Worm (Caenorhabditis elegans): ENCODE measurements around the gene F55E10.4.

The F55E10.4 gene

ce11 chrX:8350984-8351383 lies 23.3 kb upstream of the F55E10.4 start, which contains the start of gene npr-28:
Gene npr-28, minus strand, starts transcription at chrX:8351084.
- TF ChIP-seq let-607 (tag; optimal IDR thresholded peaks at IDR 0.05) (no peak), ZK185.1 (tag; optimal IDR thresholded peaks at IDR 0.05; ENCODE audit: poor library complexity, severe bottlenecking) (no peak), let-526 (GFP tag; IDR thresholded peaks at IDR 0.05) (0 out of 2 replicates have a peak, but pooled peaks have one; percentile 25), mel-28 (tag; optimal IDR thresholded peaks at IDR 0.05; ENCODE audit: borderline replicate concordance) (no peak)

DNA sequence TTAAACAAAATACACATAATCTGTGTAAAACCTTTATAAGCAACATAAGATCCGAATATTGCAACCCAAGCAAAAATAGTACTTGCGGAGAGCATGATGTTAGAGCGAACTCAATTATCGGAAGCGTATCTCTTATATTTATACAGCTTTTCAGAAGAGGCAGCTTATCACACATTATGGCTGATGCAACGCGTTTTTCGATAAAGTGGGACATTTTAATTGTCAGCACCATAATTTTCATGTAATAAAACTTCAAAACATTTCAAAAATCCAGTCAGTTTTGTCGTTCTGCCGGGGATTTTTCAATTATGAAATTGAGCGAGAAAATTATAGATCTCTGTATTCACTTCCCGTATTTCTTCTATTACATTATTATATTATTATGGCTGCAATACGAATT lies 18.5 kb upstream of the F55E10.4 start, which contains the start of gene drd-5:
TSS of gene drd-5 (minus strand) at position 101 of the 400 bp plus-strand sequence.
- TF ChIP-seq F33H1.4 (GFP tag; IDR thresholded peaks at IDR 0.05) (no peak), rcor-1 (GFP tag; IDR thresholded peaks at IDR 0.05) (no peak), mxl-1 (tag; optimal IDR thresholded peaks at IDR 0.05) (no peak), D2030.7 (GFP tag; IDR thresholded peaks at IDR 0.05) (no peak), ZK185.1 (tag; optimal IDR thresholded peaks at IDR 0.05; ENCODE audit: poor library complexity, severe bottlenecking) (no peak), ceh-91 (GFP tag; IDR thresholded peaks at IDR 0.05) (no peak), lin-35 (GFP tag; optimal IDR thresholded peaks at IDR 0.05) (no peak), madf-10 (tag; optimal IDR thresholded peaks at IDR 0.05) (no peak), F10E7.11 (tag; optimal IDR thresholded peaks at IDR 0.05) (no peak)

DNA sequence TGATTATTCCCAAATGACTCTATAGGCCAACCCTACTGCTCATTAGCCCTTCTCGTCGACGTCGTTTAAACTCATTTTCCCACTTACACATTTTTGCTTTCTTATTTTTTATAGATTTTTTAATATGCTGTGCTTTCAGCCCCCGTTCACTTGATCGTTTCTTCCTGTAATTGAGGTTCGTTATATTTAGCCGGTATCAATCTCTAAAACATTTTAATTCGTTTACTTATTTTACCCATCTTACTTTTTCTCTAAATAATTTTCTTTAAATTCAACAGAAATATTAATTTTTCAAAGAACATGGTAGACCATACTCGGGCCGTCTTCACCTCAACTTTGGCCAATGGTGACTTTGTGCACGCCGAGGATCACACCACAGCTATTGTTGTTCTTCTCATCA lies 14.0 kb upstream of the F55E10.4 start, which contains the start of gene F55E10.1:
TSS of gene F55E10.1 (plus strand) at position 301 of the 400 bp plus-strand sequence.
- no peak for TF ChIP-seq rpc-1 (optimal IDR thresholded peaks at IDR 0.05)
- no peak for TF ChIP-seq rpc-1 (tag; optimal IDR thresholded peaks at IDR 0.05)

DNA sequence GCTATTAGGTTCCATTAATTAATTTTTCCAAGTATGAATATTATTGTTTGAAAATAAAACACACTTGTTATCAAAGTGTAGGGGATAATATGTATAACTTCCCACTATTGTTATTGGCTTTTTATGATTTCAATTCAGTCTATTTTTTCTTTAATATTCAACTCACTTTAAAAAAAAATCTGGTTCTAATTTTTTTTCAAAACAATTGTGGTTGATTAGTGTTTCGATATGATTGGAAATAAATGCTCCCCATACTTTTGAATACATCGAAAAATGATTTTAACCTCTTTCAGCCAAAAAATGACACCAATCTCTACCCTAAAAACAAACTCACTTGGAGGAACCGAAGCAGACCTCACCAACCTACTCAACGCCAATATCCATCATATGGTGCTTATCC lies 12.7 kb upstream of the F55E10.4 start, which contains the start of gene F55E10.2:
TSS of gene F55E10.2 (plus strand) at position 301 of the 400 bp plus-strand sequence.
- no peak for TF ChIP-seq attf-6 (GFP tag; IDR thresholded peaks at IDR 0.05)
- TF ChIP-seq snpc-4 (GFP tag; optimal IDR thresholded peaks at IDR 0.05): no peak
- no peak for TF ChIP-seq snpc-4 (tag; optimal IDR thresholded peaks at IDR 0.05)
- TF ChIP-seq hmg-20 (GFP tag; IDR thresholded peaks at IDR 0.05): no peak
- no peak for TF ChIP-seq efl-1 (GFP tag; optimal IDR thresholded peaks at IDR 0.05)

DNA sequence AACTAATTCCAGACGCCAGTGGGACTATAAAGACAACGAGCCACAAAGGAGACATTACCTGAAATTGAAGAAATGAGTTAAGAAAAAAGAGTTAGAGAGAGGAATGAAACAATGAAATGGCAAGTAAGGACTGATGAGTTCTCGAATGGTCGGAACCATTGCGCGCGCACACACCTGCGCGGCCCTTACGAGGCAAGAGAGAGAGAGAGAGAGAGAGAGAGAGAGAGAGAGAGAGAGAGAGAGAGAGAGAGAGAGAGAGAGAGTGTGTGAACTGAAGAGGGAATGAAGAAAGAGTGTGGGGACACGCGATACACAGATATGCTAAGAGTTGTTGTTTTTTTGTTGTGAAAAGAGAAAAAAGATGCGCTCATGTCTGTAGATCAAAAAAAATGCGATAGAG lies 1.3 kb downstream of the F55E10.4 start, which contains the start of gene R09F10.8:
TSS of gene R09F10.8 (minus strand) at position 58 of the 400 bp plus-strand sequence.
- peak; percentile 41; the same call in 1 of the 2 replicates for TF ChIP-seq dox-1 (GFP tag; IDR thresholded peaks at IDR 0.05)
- no peak for TF ChIP-seq rec-8 (tag; optimal IDR thresholded peaks at IDR 0.05)
- peak; percentile 32 for TF ChIP-seq efl-1 (GFP tag; optimal IDR thresholded peaks at IDR 0.05)
- peak; percentile 45; the same call in 1 of the 2 replicates for TF ChIP-seq madf-6 (GFP tag; IDR thresholded peaks at IDR 0.05)

- no peak for TF ChIP-seq ceh-91 (GFP tag; IDR thresholded peaks at IDR 0.05)
- TF ChIP-seq snpc-1.1 (tag; optimal IDR thresholded peaks at IDR 0.05; ENCODE audit: insufficient read depth): no peak
- no peak for TF ChIP-seq nhr-120 (GFP tag; IDR thresholded peaks at IDR 0.05)
- TF ChIP-seq hmg-1.2 (GFP tag; IDR thresholded peaks at IDR 0.05): no peak
- no peak for TF ChIP-seq ceh-79 (tag; optimal IDR thresholded peaks at IDR 0.05)
- no peak for TF ChIP-seq B0035.1 (tag; optimal IDR thresholded peaks at IDR 0.05)
- peak; percentile 14; the same call in 1 of the 2 replicates for TF ChIP-seq dox-1 (GFP tag; IDR thresholded peaks at IDR 0.05)
- no peak for TF ChIP-seq zfh-2 (GFP tag; conservative IDR thresholded peaks at IDR 0.05)
- TF ChIP-seq athp-1 (tag; optimal IDR thresholded peaks at IDR 0.05): no peak
- TF ChIP-seq ztf-25 (GFP tag; IDR thresholded peaks at IDR 0.05): no peak
- TF ChIP-seq nhr-80 (tag; optimal IDR thresholded peaks at IDR 0.05): peak; percentile 72
These were observed 4.3 kb downstream of the F55E10.4 start, which contains the start of gene R09F10.1 for ce11 chrX:8323371-8323770. Gene R09F10.1, plus strand, starts transcription at chrX:8323592.
